Fruit fly (Drosophila melanogaster) whole organism, embryonic: ENCODE results near the gene RpS14a.

Source experiments
- Adf1 ChIP-seq: fragments of 200-800 bp; sonication (Bioruptor generic); IDR thresholded peaks from 2 replicates; pipeline ENCODE4 v1.3.6; 2022; ENCODE audit warnings: missing biosample characterization, missing genetic modification characterization
- Atf6 ChIP-seq: fragments of 200-800 bp; sonication (Bioruptor generic); IDR thresholded peaks from 2 replicates; pipeline ENCODE4 v1.3.6; 2022; ENCODE audit warnings: missing biosample characterization, missing genetic modification characterization
- Blimp-1 ChIP-seq: fragments of 200-800 bp; sonication (Bioruptor generic); optimal IDR thresholded peaks from 3 replicates; lab custom pipeline; 2018; ENCODE audit warnings: missing biosample characterization, missing genetic modification characterization, mild to moderate bottlenecking, moderate library complexity, missing genetic modification reagents
- CG10147 ChIP-seq: fragments of 200-800 bp; sonication (Bioruptor generic); optimal IDR thresholded peaks from 2 replicates; lab custom pipeline; 2019; ENCODE audit warnings: missing biosample characterization, mild to moderate bottlenecking, missing genetic modification characterization, moderate library complexity
- CG10959 ChIP-seq: fragments of 200-800 bp; sonication (Bioruptor generic); IDR thresholded peaks from 2 replicates; pipeline ENCODE4 v1.3.6; 2022; ENCODE audit warnings: missing biosample characterization, missing genetic modification characterization
- CG11247 ChIP-seq: fragments of 200-800 bp; sonication (Bioruptor generic); IDR thresholded peaks from 2 replicates; pipeline ENCODE4 v1.3.6; 2022; ENCODE audit warnings: missing biosample characterization, missing genetic modification characterization
- CG12236 ChIP-seq: fragments of 200-800 bp; sonication (Bioruptor generic); optimal IDR thresholded peaks from 2 replicates; lab custom pipeline; 2016; ENCODE audit warnings: missing biosample characterization, missing genetic modification characterization
- CG12659 ChIP-seq: fragments of 200-800 bp; sonication (Bioruptor generic); optimal IDR thresholded peaks from 3 replicates; lab custom pipeline; 2017; ENCODE audit warnings: mild to moderate bottlenecking, missing biosample characterization, missing genetic modification reagents, missing genetic modification characterization
- CG14667 ChIP-seq: fragments of 200-800 bp; sonication (Bioruptor generic); IDR thresholded peaks from 2 replicates; pipeline ENCODE4 v1.3.6; 2022; ENCODE audit warnings: missing biosample characterization, missing genetic modification characterization
- CG16779 ChIP-seq: fragments of 200-800 bp; sonication (Bioruptor generic); IDR thresholded peaks from 2 replicates; pipeline ENCODE4 v1.3.6; 2022; ENCODE audit warnings: missing biosample characterization, missing genetic modification characterization
- CG17328 ChIP-seq: fragments of 200-800 bp; sonication (Bioruptor generic); IDR thresholded peaks from 2 replicates; pipeline ENCODE4 v1.3.6; 2022; ENCODE audit warnings: missing biosample characterization, missing genetic modification characterization
- CG17359 ChIP-seq: fragments of 200-800 bp; sonication (Bioruptor generic); optimal IDR thresholded peaks from 3 replicates; lab custom pipeline; 2018; ENCODE audit warnings: missing biosample characterization, mild to moderate bottlenecking, missing genetic modification characterization, moderate library complexity
- CG17612 ChIP-seq: fragments of 200-800 bp; sonication (Bioruptor generic); IDR thresholded peaks from 2 replicates; pipeline ENCODE4 v1.3.6; 2022; ENCODE audit warnings: missing biosample characterization, missing genetic modification characterization
- CG2202 ChIP-seq: fragments of 200-800 bp; sonication (Bioruptor generic); optimal IDR thresholded peaks from 2 replicates; lab custom pipeline; 2018; ENCODE audit warnings: missing biosample characterization, mild to moderate bottlenecking, missing genetic modification characterization
- CG30403 ChIP-seq: fragments of 200-800 bp; sonication (Bioruptor generic); optimal IDR thresholded peaks from 3 replicates; lab custom pipeline; 2016; ENCODE audit warnings: missing biosample characterization, missing genetic modification characterization
- CG31224 ChIP-seq: fragments of 200-800 bp; sonication (Bioruptor generic); IDR thresholded peaks from 2 replicates; pipeline ENCODE4 v1.3.6; 2022; ENCODE audit warnings: missing biosample characterization, missing genetic modification characterization
- CG32767 ChIP-seq: fragments of 200-800 bp; sonication (Bioruptor generic); IDR thresholded peaks from 2 replicates; pipeline ENCODE4 v1.3.6; 2022; ENCODE audit warnings: missing biosample characterization, missing genetic modification characterization
- CG3281 ChIP-seq: fragments of 200-800 bp; sonication (Bioruptor generic); optimal IDR thresholded peaks from 3 replicates; lab custom pipeline; 2017; ENCODE audit warnings: missing biosample characterization, mild to moderate bottlenecking, missing genetic modification characterization
- CG42726 ChIP-seq: fragments of 200-800 bp; sonication (Bioruptor generic); IDR thresholded peaks from 2 replicates; pipeline ENCODE4 v1.3.6; 2022; ENCODE audit warnings: missing biosample characterization, missing genetic modification characterization; ENCODE audit not compliant: partially characterized antibody
- CG7839 ChIP-seq: fragments of 200-800 bp; sonication (Bioruptor generic); optimal IDR thresholded peaks from 3 replicates; lab custom pipeline; 2018; ENCODE audit warnings: missing biosample characterization, mild to moderate bottlenecking, missing genetic modification characterization, moderate library complexity
- CG8089 ChIP-seq: fragments of 200-800 bp; sonication (Bioruptor generic); optimal IDR thresholded peaks from 3 replicates; lab custom pipeline; 2016; ENCODE audit warnings: missing biosample characterization, missing genetic modification characterization
- CG8281 ChIP-seq: fragments of 200-800 bp; sonication (Bioruptor generic); optimal IDR thresholded peaks from 2 replicates; lab custom pipeline; 2018; ENCODE audit warnings: missing biosample characterization, mild to moderate bottlenecking, missing genetic modification characterization, moderate library complexity
- CG8765 ChIP-seq: fragments of 200-800 bp; sonication (Bioruptor generic); IDR thresholded peaks from 2 replicates; pipeline ENCODE4 v1.3.6; 2022; ENCODE audit warnings: missing biosample characterization, missing genetic modification characterization
- Dbx ChIP-seq: fragments of 200-800 bp; sonication (Bioruptor generic); IDR thresholded peaks from 3 replicates; pipeline ENCODE4 v1.3.6; 2022; ENCODE audit warnings: missing biosample characterization, missing genetic modification characterization
- Dfd ChIP-seq, 2 experiments: fragments of >200 bp; optimal IDR thresholded peaks; 2 replicates each; lab custom pipeline; 2017; ENCODE audit warnings: missing biosample characterization in 2 of 2, missing genetic modification characterization in 2 of 2
- Drgx ChIP-seq: fragments of 200-800 bp; sonication (Bioruptor generic); IDR thresholded peaks from 2 replicates; pipeline ENCODE4 v1.3.6; 2022; ENCODE audit warnings: missing biosample characterization, missing genetic modification characterization
- Gsc ChIP-seq: fragments of 200-800 bp; sonication (Bioruptor generic); IDR thresholded peaks from 2 replicates; pipeline ENCODE4 v1.3.6; 2022; ENCODE audit warnings: missing biosample characterization, missing genetic modification characterization
- HHEX ChIP-seq: fragments of 200-800 bp; sonication (Bioruptor generic); optimal IDR thresholded peaks from 3 replicates; lab custom pipeline; 2017; ENCODE audit warnings: missing biosample characterization, mild to moderate bottlenecking, missing genetic modification characterization, missing genetic modification reagents
- Lpt ChIP-seq: fragments of >200 bp; optimal IDR thresholded peaks from 2 replicates; lab custom pipeline; 2018; ENCODE audit warnings: missing biosample characterization, missing genetic modification characterization
- Neu2 ChIP-seq: fragments of 200-800 bp; sonication (Bioruptor generic); optimal IDR thresholded peaks from 3 replicates; lab custom pipeline; 2016; ENCODE audit warnings: missing biosample characterization, missing genetic modification characterization, borderline replicate concordance
- Nf-YB ChIP-seq: fragments of 200-800 bp; sonication (Bioruptor generic); optimal IDR thresholded peaks from 3 replicates; lab custom pipeline; 2019; ENCODE audit warnings: missing biosample characterization, mild to moderate bottlenecking, missing genetic modification characterization, moderate library complexity
- Poxn ChIP-seq: fragments of 200-800 bp; sonication (Bioruptor generic); IDR thresholded peaks from 2 replicates; pipeline ENCODE4 v1.3.6; 2022; ENCODE audit warnings: missing biosample characterization, missing genetic modification characterization
- Rx ChIP-seq: fragments of 200-800 bp; sonication (Bioruptor generic); IDR thresholded peaks from 2 replicates; pipeline ENCODE4 v1.3.6; 2022; ENCODE audit warnings: missing biosample characterization, missing genetic modification characterization
- TFAM ChIP-seq: fragments of 200-800 bp; sonication (Bioruptor generic); optimal IDR thresholded peaks from 2 replicates; lab custom pipeline; 2017; ENCODE audit warnings: missing biosample characterization, missing genetic modification characterization, inconsistent platforms
- Tbp ChIP-seq: fragments of >200 bp; optimal IDR thresholded peaks from 2 replicates; lab custom pipeline; 2018; ENCODE audit warnings: missing biosample characterization, missing genetic modification characterization
- YL-1 ChIP-seq: fragments of 200-800 bp; sonication (Bioruptor generic); optimal IDR thresholded peaks from 3 replicates; lab custom pipeline; 2017; ENCODE audit warnings: missing biosample characterization, mild to moderate bottlenecking, missing genetic modification characterization
- bowl ChIP-seq: fragments of 200-800 bp; sonication (Bioruptor generic); IDR thresholded peaks from 2 replicates; pipeline ENCODE4 v1.3.6; 2022; ENCODE audit warnings: missing biosample characterization, missing genetic modification characterization
- chinmo ChIP-seq: fragments of 200-800 bp; sonication (Bioruptor generic); IDR thresholded peaks from 4 replicates; pipeline ENCODE4 v1.3.6; 2022; ENCODE audit warnings: missing biosample characterization, missing genetic modification characterization; ENCODE audit not compliant: partially characterized antibody
- chm ChIP-seq: fragments of 200-800 bp; sonication (Bioruptor generic); IDR thresholded peaks from 2 replicates; pipeline ENCODE4 v1.3.6; 2022; ENCODE audit warnings: missing biosample characterization, missing genetic modification characterization
- dm ChIP-seq: fragments of 200-800 bp; sonication (Bioruptor generic); optimal IDR thresholded peaks from 3 replicates; lab custom pipeline; 2016; ENCODE audit warnings: missing biosample characterization, missing genetic modification characterization
- ftz-f1 ChIP-seq: fragments of 200-800 bp; sonication (Bioruptor generic); optimal IDR thresholded peaks from 2 replicates; lab custom pipeline; 2016; ENCODE audit warnings: missing biosample characterization, missing genetic modification characterization
- inv ChIP-seq: fragments of 200-800 bp; sonication (Bioruptor generic); IDR thresholded peaks from 2 replicates; pipeline ENCODE4 v1.3.6; 2022; ENCODE audit warnings: missing biosample characterization, missing genetic modification characterization; ENCODE audit not compliant: partially characterized antibody
- jing ChIP-seq: fragments of 200-800 bp; sonication (Bioruptor generic); optimal IDR thresholded peaks from 2 replicates; lab custom pipeline; 2018; ENCODE audit warnings: missing biosample characterization, mild to moderate bottlenecking, missing genetic modification characterization
- lov ChIP-seq, 2 experiments: fragments of 200-800 bp in 1 of 2; fragments of >200 bp in 1 of 2; sonication (Bioruptor generic) in 1 of 2; IDR thresholded peaks in 1 of 2; optimal IDR thresholded peaks in 1 of 2; 2 replicates in 1 of 2; 3 replicates in 1 of 2; pipeline versions ENCODE4 v1.3.6 to Lab custom; 2017 to 2022; ENCODE audit warnings: missing biosample characterization in 1 of 2, missing genetic modification characterization in 1 of 2
- nom ChIP-seq: fragments of 200-800 bp; sonication (Bioruptor generic); optimal IDR thresholded peaks from 2 replicates; lab custom pipeline; 2017; ENCODE audit warnings: missing biosample characterization, missing genetic modification characterization, mild to moderate bottlenecking, moderate library complexity, missing genetic modification reagents
- org-1 ChIP-seq: fragments of 200-800 bp; sonication (Bioruptor generic); optimal IDR thresholded peaks from 2 replicates; lab custom pipeline; 2017; ENCODE audit warnings: missing biosample characterization, missing genetic modification characterization
- pb ChIP-seq: fragments of 200-800 bp; sonication (Bioruptor generic); optimal IDR thresholded peaks from 3 replicates; lab custom pipeline; 2016; ENCODE audit warnings: missing biosample characterization, missing genetic modification characterization
- pnt ChIP-seq: fragments of 200-800 bp; sonication (Bioruptor generic); optimal IDR thresholded peaks from 3 replicates; lab custom pipeline; 2016; ENCODE audit warnings: missing biosample characterization, missing genetic modification characterization
- ranshi ChIP-seq: fragments of 200-800 bp; sonication (Bioruptor generic); IDR thresholded peaks from 2 replicates; pipeline ENCODE4 v1.3.6; 2022; ENCODE audit warnings: missing biosample characterization, missing genetic modification characterization
- sisA ChIP-seq: fragments of 200-800 bp; sonication (Bioruptor generic); IDR thresholded peaks from 2 replicates; pipeline ENCODE4 v1.3.6; 2022; ENCODE audit warnings: missing biosample characterization, missing genetic modification characterization
- wek ChIP-seq: fragments of 200-800 bp; sonication (Bioruptor generic); optimal IDR thresholded peaks from 3 replicates; lab custom pipeline; 2018; ENCODE audit warnings: missing biosample characterization, mild to moderate bottlenecking, missing genetic modification characterization, moderate library complexity
- yki ChIP-seq: fragments of >200 bp; optimal IDR thresholded peaks from 3 replicates; lab custom pipeline; 2018

RpS14a gene

DNA sequence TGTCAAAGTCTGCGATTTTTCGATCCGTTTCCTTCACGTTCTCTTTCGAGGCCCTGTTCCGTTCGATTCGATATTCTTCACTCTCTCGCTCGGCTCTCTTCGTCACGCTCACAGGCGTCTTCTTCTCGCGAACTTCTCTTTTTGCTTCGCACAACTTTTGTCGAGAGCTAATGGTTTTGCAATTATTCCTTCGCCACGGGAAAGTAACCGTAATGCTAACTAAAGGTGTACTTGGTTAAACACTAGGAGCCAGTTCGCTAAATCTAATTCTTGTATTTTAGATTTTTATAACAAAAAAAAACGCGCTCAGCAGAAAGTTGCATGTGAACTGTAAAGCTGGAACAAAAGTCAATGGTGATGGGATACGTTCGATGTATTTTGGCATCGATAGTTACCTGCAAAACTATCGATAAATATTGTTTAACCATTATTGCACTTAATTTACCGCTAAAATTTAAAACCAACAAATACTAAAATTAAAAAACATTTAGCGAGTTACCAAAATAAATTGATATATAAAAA is 2.5 kb upstream of the RpS14a start, which contains the start of gene mahe (continued):
- peak; percentile 75; the same call in 1 of the 2 replicates for TF ChIP-seq CG42726
- no peak for TF ChIP-seq Adf1 (GFP tag; lab: Robert Waterston, UW)
- TF ChIP-seq jing (GFP tag; lab: Kevin White, UChicago) = no peak
- no peak for TF ChIP-seq org-1 (GFP tag; lab: Kevin White, UChicago)
- TF ChIP-seq yki = peak; percentile 43
- TF ChIP-seq Dbx = no peak
- TF ChIP-seq Atf6 (GFP tag; lab: Robert Waterston, UW) = no peak
- TF ChIP-seq TFAM (GFP tag; lab: Kevin White, UChicago) = no peak
- no peak for TF ChIP-seq HHEX (GFP tag; lab: Kevin White, UChicago)
- no peak for TF ChIP-seq CG11247
- TF ChIP-seq wek (GFP tag; lab: Kevin White, UChicago) = no peak
- TF ChIP-seq Tbp (GFP tag; lab: Kevin White, UChicago) = no peak
- TF ChIP-seq CG14667 (GFP tag; lab: Robert Waterston, UW) = no peak
- TF ChIP-seq ranshi = no peak
- no peak for TF ChIP-seq bowl (GFP tag; lab: Robert Waterston, UW)
- no peak for TF ChIP-seq sisA (GFP tag; lab: Robert Waterston, UW)
- peak; percentile 93 for TF ChIP-seq chinmo (GFP tag; lab: Robert Waterston, UW)
- no peak for TF ChIP-seq Nf-YB (GFP tag; lab: Kevin White, UChicago)
- TF ChIP-seq CG10147 (GFP tag; lab: Kevin White, UChicago) = no peak
- no peak for TF ChIP-seq CG17328 (GFP tag; lab: Robert Waterston, UW)
- TF ChIP-seq Gsc (GFP tag; lab: Robert Waterston, UW) = no peak
- no peak for TF ChIP-seq pnt
- no peak for TF ChIP-seq pb
- TF ChIP-seq CG10959 (GFP tag; lab: Robert Waterston, UW) = no peak
- no peak for TF ChIP-seq lov (optimal IDR thresholded peaks at IDR 0.05; lab: Kevin White, UChicago)
- no peak for TF ChIP-seq lov (GFP tag; IDR thresholded peaks at IDR 0.05; lab: Robert Waterston, UW)
- no peak for TF ChIP-seq CG12236 (GFP tag; lab: Kevin White, UChicago)
- no peak for TF ChIP-seq CG8089 (GFP tag; lab: Kevin White, UChicago)
- TF ChIP-seq Drgx = no peak
- no peak for TF ChIP-seq CG31224 (GFP tag; lab: Robert Waterston, UW)
- no peak for TF ChIP-seq CG32767
- no peak for TF ChIP-seq CG8765 (GFP tag; lab: Robert Waterston, UW)
- TF ChIP-seq dm (GFP tag; lab: Kevin White, UChicago) = no peak
- TF ChIP-seq Dfd (GFP tag; optimal IDR thresholded peaks at IDR 0.05; lab: Kevin White, UChicago) = no peak
- TF ChIP-seq inv (GFP tag; lab: Robert Waterston, UW) = peak; percentile 74
- no peak for TF ChIP-seq CG16779 (GFP tag; lab: Robert Waterston, UW)
- no peak for TF ChIP-seq CG17359 (tag; lab: Kevin White, UChicago)
- TF ChIP-seq nom (GFP tag; lab: Kevin White, UChicago) = no peak
- no peak for TF ChIP-seq ftz-f1
- TF ChIP-seq Blimp-1 = no peak
- TF ChIP-seq Lpt = no peak
- TF ChIP-seq CG12659 (GFP tag; lab: Kevin White, UChicago) = peak; percentile 49
- TF ChIP-seq Poxn (GFP tag; lab: Robert Waterston, UW) = no peak
- TF ChIP-seq chm (GFP tag; lab: Robert Waterston, UW) = no peak
- TF ChIP-seq CG17612 (GFP tag; lab: Robert Waterston, UW) = no peak
- TF ChIP-seq CG8281 = no peak
- TF ChIP-seq YL-1 (GFP tag; lab: Kevin White, UChicago) = peak; percentile 17
- no peak for TF ChIP-seq Rx (GFP tag; lab: Robert Waterston, UW)
- TF ChIP-seq CG2202 (tag; lab: Kevin White, UChicago) = no peak
- no peak for TF ChIP-seq CG30403 (GFP tag; lab: Kevin White, UChicago)
- TF ChIP-seq CG3281 = no peak
- no peak for TF ChIP-seq Neu2
- TF ChIP-seq CG7839 (tag; lab: Kevin White, UChicago) = no peak
